Worm (Caenorhabditis elegans) whole organism, midembryonic: ENCODE results near the gene K02F6.7.

Experiments used
- T22C8.4 ChIP-seq: fragments of 200-800 bp; sonication (Bioruptor generic); IDR thresholded peaks from 2 replicates; pipeline ENCODE4 v1.3.6; 2022; ENCODE audit warnings: missing genetic modification characterization, missing compliant biosample characterization
- cog-1 ChIP-seq: sonication (generic microtip); optimal IDR thresholded peaks from 2 replicates; lab custom pipeline; 2016; ENCODE audit warnings: missing genetic modification characterization, missing compliant biosample characterization
- flt-1 ChIP-seq: fragments of 200-800 bp; sonication (Bioruptor generic); IDR thresholded peaks from 2 replicates; pipeline ENCODE4 v1.3.6; 2022; ENCODE audit warnings: missing genetic modification characterization, missing compliant biosample characterization
- klf-2 ChIP-seq: fragments of 200-800 bp; sonication (Bioruptor generic); conservative IDR thresholded peaks from 2 replicates; pipeline ENCODE4 v1.3.6; 2022; ENCODE audit warnings: missing genetic modification reagents, missing genetic modification characterization, missing compliant biosample characterization
- med-1 ChIP-seq: sonication (generic microtip); optimal IDR thresholded peaks from 2 replicates; lab custom pipeline; 2017; ENCODE audit warnings: missing genetic modification characterization, mild to moderate bottlenecking, missing compliant biosample characterization, antibody characterized with exemption, missing genetic modification reagents; ENCODE audit not compliant: insufficient read depth
- ref-1 ChIP-seq: fragments of 200-800 bp; sonication (Bioruptor generic); conservative IDR thresholded peaks from 2 replicates; pipeline ENCODE4 v1.3.6; 2022; ENCODE audit warnings: missing genetic modification reagents, missing genetic modification characterization, missing compliant biosample characterization
- tab-1 ChIP-seq: fragments of 200-800 bp; sonication (Bioruptor generic); IDR thresholded peaks from 2 replicates; pipeline ENCODE4 v1.3.6; 2022; ENCODE audit warnings: missing genetic modification characterization, missing compliant biosample characterization
- ztf-23 ChIP-seq: fragments of 200-800 bp; sonication (Bioruptor generic); IDR thresholded peaks from 2 replicates; pipeline ENCODE4 v1.3.6; 2022; ENCODE audit warnings: missing genetic modification reagents, missing genetic modification characterization, missing compliant biosample characterization
- ztf-29 ChIP-seq: fragments of 200-800 bp; sonication (Bioruptor generic); IDR thresholded peaks from 2 replicates; pipeline ENCODE4 v1.3.6; 2022; ENCODE audit warnings: missing genetic modification reagents, missing genetic modification characterization, missing compliant biosample characterization

- TF ChIP-seq tab-1 (GFP tag; lab: Robert Waterston, UW), result no peak
- TF ChIP-seq klf-2 (GFP tag; lab: Robert Waterston, UW), result no peak
- TF ChIP-seq med-1 (GFP tag; lab: Kevin White, UChicago), result no peak
- TF ChIP-seq flt-1 (GFP tag; lab: Robert Waterston, UW), result no peak
- no peak for TF ChIP-seq ztf-29
- peak; percentile 54; the same call in 1 of the 2 replicates for TF ChIP-seq T22C8.4 (GFP tag; lab: Robert Waterston, UW)
- TF ChIP-seq ztf-23 (GFP tag; lab: Robert Waterston, UW), result no peak
- TF ChIP-seq cog-1 (tag; lab: Kevin White, UChicago), result no peak
- TF ChIP-seq ref-1 (GFP tag; lab: Robert Waterston, UW), result no peak
Measured at ce11 chrII:2518487-2518886, 19.2 kb downstream of the K02F6.7 start.
